Worm (Caenorhabditis elegans): Measurements from ENCODE around the gene glb-23.

- no peak for TF ChIP-seq lin-11 (tag; optimal IDR thresholded peaks at IDR 0.05)
- no peak for TF ChIP-seq mec-3 (tag; optimal IDR thresholded peaks at IDR 0.05; ENCODE audit: borderline replicate concordance)
- no peak for TF ChIP-seq fkh-10 (GFP tag; optimal IDR thresholded peaks at IDR 0.05)
- TF ChIP-seq pqm-1 (tag; optimal IDR thresholded peaks at IDR 0.05): no peak
- TF ChIP-seq pha-4 (tag; optimal IDR thresholded peaks at IDR 0.05): no peak
- TF ChIP-seq pag-3 (tag; optimal IDR thresholded peaks at IDR 0.05; ENCODE audit: borderline replicate concordance): no peak
- no peak for TF ChIP-seq syd-9 (tag; optimal IDR thresholded peaks at IDR 0.05)
- TF ChIP-seq tbx-2 (tag; optimal IDR thresholded peaks at IDR 0.05): no peak
- TF ChIP-seq ama-1 (optimal IDR thresholded peaks at IDR 0.05): no peak
Observed at ce11 chrIV:7195734-7196133, 23.6 kb downstream of the glb-23 start, which contains the start of gene best-16.
